Worm (Caenorhabditis elegans) whole organism, young adult: ENCODE measurements around the gene ztf-9.
A peak's percentile ranks its signal among the peaks of the same experiment; 100 is the strongest.

Experiments
- B0336.3 ChIP-seq: fragments of 200-800 bp; sonication (Bioruptor generic); IDR thresholded peaks from 2 replicates; pipeline ENCODE4 v1.3.6; 2022; ENCODE audit warnings: missing genetic modification characterization, missing compliant biosample characterization
- C06A6.2 ChIP-seq: fragments of 200-800 bp; sonication (Bioruptor generic); conservative IDR thresholded peaks from 2 replicates; pipeline ENCODE4 v1.3.6; 2022; ENCODE audit warnings: missing genetic modification characterization, missing compliant biosample characterization
- C17E4.6 ChIP-seq: fragments of 200-800 bp; sonication (Bioruptor generic); IDR thresholded peaks from 2 replicates; pipeline ENCODE4 v1.3.6; 2022; ENCODE audit warnings: missing genetic modification reagents, missing genetic modification characterization, missing compliant biosample characterization
- F10E7.11 ChIP-seq: sonication (generic microtip); optimal IDR thresholded peaks from 2 replicates; lab custom pipeline; 2017; ENCODE audit warnings: mild to moderate bottlenecking, missing genetic modification characterization, moderate library complexity, missing compliant biosample characterization
- F23B12.7 ChIP-seq: sonication (generic microtip); optimal IDR thresholded peaks from 2 replicates; lab custom pipeline; 2017; ENCODE audit warnings: missing genetic modification characterization, mild to moderate bottlenecking, missing compliant biosample characterization, antibody characterized with exemption, moderate library complexity; ENCODE audit not compliant: insufficient read depth
- F52B5.7 ChIP-seq: sonication (generic microtip); optimal IDR thresholded peaks from 2 replicates; lab custom pipeline; 2016; ENCODE audit warnings: mild to moderate bottlenecking, missing genetic modification characterization, missing compliant biosample characterization
- F55B11.4 ChIP-seq: sonication (generic microtip); optimal IDR thresholded peaks from 2 replicates; lab custom pipeline; 2016; ENCODE audit warnings: missing compliant biosample characterization, missing genetic modification characterization, borderline replicate concordance; ENCODE audit not compliant: insufficient read depth
- F57A8.1 ChIP-seq: fragments of 200-800 bp; sonication (Bioruptor generic); optimal IDR thresholded peaks from 2 replicates; lab custom pipeline; 2018; ENCODE audit warnings: mild to moderate bottlenecking, missing genetic modification characterization, moderate library complexity, missing compliant biosample characterization
- F57C9.4 ChIP-seq: sonication (generic microtip); optimal IDR thresholded peaks from 2 replicates; lab custom pipeline; 2017; ENCODE audit warnings: mild to moderate bottlenecking, missing genetic modification characterization, missing compliant biosample characterization
- K12H6.12 ChIP-seq: fragments of 200-800 bp; sonication (Bioruptor generic); optimal IDR thresholded peaks from 2 replicates; lab custom pipeline; 2018; ENCODE audit warnings: mild to moderate bottlenecking, missing genetic modification characterization, missing compliant biosample characterization
- T07F8.4 ChIP-seq: sonication (generic microtip); optimal IDR thresholded peaks from 2 replicates; lab custom pipeline; 2016; ENCODE audit warnings: mild to moderate bottlenecking, missing genetic modification characterization, moderate library complexity, missing compliant biosample characterization
- T26A5.8 ChIP-seq: sonication (generic microtip); optimal IDR thresholded peaks from 2 replicates; lab custom pipeline; 2016; ENCODE audit warnings: missing genetic modification characterization, missing compliant biosample characterization
- Y79H2A.3 ChIP-seq: fragments of 200-800 bp; sonication (Bioruptor generic); conservative IDR thresholded peaks from 2 replicates; pipeline ENCODE4 v1.3.6; 2022; ENCODE audit warnings: missing genetic modification reagents, missing genetic modification characterization, missing compliant biosample characterization
- Y95B8A.8 ChIP-seq: fragments of 200-800 bp; sonication (Bioruptor generic); IDR thresholded peaks from 2 replicates; pipeline ENCODE4 v1.3.6; 2022; ENCODE audit warnings: missing genetic modification reagents, missing genetic modification characterization, missing compliant biosample characterization
- ZK185.1 ChIP-seq: sonication (generic microtip); optimal IDR thresholded peaks from 2 replicates; lab custom pipeline; 2016; ENCODE audit warnings: mild to moderate bottlenecking, missing genetic modification characterization, missing compliant biosample characterization; ENCODE audit not compliant: poor library complexity, severe bottlenecking
- aptf-2 ChIP-seq: fragments of 200-800 bp; sonication (Bioruptor generic); conservative IDR thresholded peaks from 2 replicates; pipeline ENCODE4 v1.3.6; 2022; ENCODE audit warnings: missing genetic modification reagents, missing genetic modification characterization, missing compliant biosample characterization
- attf-5 ChIP-seq: fragments of 200-800 bp; sonication (Bioruptor generic); optimal IDR thresholded peaks from 2 replicates; lab custom pipeline; 2018; ENCODE audit warnings: mild to moderate bottlenecking, missing genetic modification characterization, missing compliant biosample characterization
- cebp-1 ChIP-seq, 2 experiments: fragments of 200-800 bp in 1 of 2; sonication (Bioruptor generic) in 1 of 2; sonication (generic microtip) in 1 of 2; IDR thresholded peaks in 1 of 2; optimal IDR thresholded peaks in 1 of 2; 2 replicates each; pipeline versions ENCODE4 v1.3.6 to Lab custom; 2017 to 2022; ENCODE audit warnings: missing compliant biosample characterization in 2 of 2, missing genetic modification characterization in 2 of 2, mild to moderate bottlenecking in 1 of 2, missing genetic modification reagents in 1 of 2, moderate library complexity in 1 of 2
- ceh-58 ChIP-seq: fragments of 200-800 bp; sonication (Bioruptor generic); IDR thresholded peaks from 2 replicates; pipeline ENCODE4 v1.3.6; 2022; ENCODE audit warnings: missing genetic modification characterization, missing compliant biosample characterization
- ceh-79 ChIP-seq: sonication (generic microtip); optimal IDR thresholded peaks from 2 replicates; lab custom pipeline; 2017; ENCODE audit warnings: mild to moderate bottlenecking, missing genetic modification characterization, missing compliant biosample characterization
- egrh-3 ChIP-seq: fragments of 200-800 bp; sonication (Bioruptor generic); IDR thresholded peaks from 2 replicates; pipeline ENCODE4 v1.3.6; 2022; ENCODE audit warnings: missing genetic modification reagents, missing genetic modification characterization, missing compliant biosample characterization
- hlh-12 ChIP-seq: sonication (generic microtip); optimal IDR thresholded peaks from 2 replicates; lab custom pipeline; 2016; ENCODE audit warnings: missing genetic modification characterization, missing compliant biosample characterization
- hmg-1.2 ChIP-seq: fragments of 200-800 bp; sonication (Bioruptor generic); IDR thresholded peaks from 2 replicates; pipeline ENCODE4 v1.3.6; 2022; ENCODE audit warnings: missing genetic modification reagents, missing genetic modification characterization, missing compliant biosample characterization
- hmg-20 ChIP-seq: fragments of 200-800 bp; sonication (Bioruptor generic); IDR thresholded peaks from 2 replicates; pipeline ENCODE4 v1.3.6; 2022; ENCODE audit warnings: missing genetic modification reagents, missing genetic modification characterization, missing compliant biosample characterization
- hrde-1 ChIP-seq: sonication (generic microtip); optimal IDR thresholded peaks from 2 replicates; lab custom pipeline; 2016; ENCODE audit warnings: missing genetic modification characterization, mild to moderate bottlenecking, missing compliant biosample characterization, moderate library complexity, missing genotype, missing genetic modification reagents, borderline replicate concordance
- let-526 ChIP-seq: fragments of 200-800 bp; sonication (Bioruptor generic); IDR thresholded peaks from 2 replicates; pipeline ENCODE4 v1.3.6; 2022; ENCODE audit warnings: missing genetic modification reagents, missing genetic modification characterization, missing compliant biosample characterization
- lsl-1 ChIP-seq: fragments of 200-800 bp; sonication (Bioruptor generic); optimal IDR thresholded peaks from 2 replicates; lab custom pipeline; 2018; ENCODE audit warnings: mild to moderate bottlenecking, missing genetic modification characterization, moderate library complexity, missing compliant biosample characterization
- madf-10 ChIP-seq: sonication (generic microtip); optimal IDR thresholded peaks from 2 replicates; lab custom pipeline; 2016; ENCODE audit warnings: mild to moderate bottlenecking, missing genetic modification characterization, missing compliant biosample characterization
- madf-6 ChIP-seq: fragments of 200-800 bp; sonication (Bioruptor generic); IDR thresholded peaks from 2 replicates; pipeline ENCODE4 v1.3.6; 2022; ENCODE audit warnings: missing genetic modification reagents, missing genetic modification characterization, missing compliant biosample characterization
- mxl-1 ChIP-seq: sonication (generic microtip); optimal IDR thresholded peaks from 2 replicates; lab custom pipeline; 2016; ENCODE audit warnings: missing genetic modification characterization, missing compliant biosample characterization
- nfya-1 ChIP-seq: sonication (generic microtip); optimal IDR thresholded peaks from 2 replicates; lab custom pipeline; 2017; ENCODE audit warnings: antibody characterized with exemption, missing compliant biosample characterization, missing genetic modification characterization, borderline replicate concordance; ENCODE audit not compliant: insufficient read depth
- nfya-2 ChIP-seq: fragments of 200-800 bp; sonication (Bioruptor generic); IDR thresholded peaks from 2 replicates; pipeline ENCODE4 v1.3.6; 2022; ENCODE audit warnings: missing genetic modification reagents, missing genetic modification characterization, missing compliant biosample characterization
- nhr-179 ChIP-seq: sonication (generic microtip); optimal IDR thresholded peaks from 2 replicates; lab custom pipeline; 2016; ENCODE audit warnings: mild to moderate bottlenecking, missing genetic modification characterization, missing compliant biosample characterization
- nhr-80 ChIP-seq: sonication (generic microtip); optimal IDR thresholded peaks from 2 replicates; lab custom pipeline; 2016; ENCODE audit warnings: missing genetic modification characterization, missing compliant biosample characterization
- pha-4 ChIP-seq: fragments of 150-350 bp; sonication (generic microtip); optimal IDR thresholded peaks from 2 replicates; lab custom pipeline; 2014; ENCODE audit warnings: missing biosample characterization, missing genetic modification reagents, missing genetic modification characterization
- snpc-1.3 ChIP-seq: sonication (generic microtip); optimal IDR thresholded peaks from 2 replicates; lab custom pipeline; 2017; ENCODE audit warnings: missing genetic modification characterization, mild to moderate bottlenecking, missing compliant biosample characterization, antibody characterized with exemption, moderate library complexity, missing genotype, missing genetic modification reagents; ENCODE audit not compliant: insufficient read depth
- snpc-4 ChIP-seq, 5 experiments: fragments of 150-350 bp in 1 of 5; sonication (generic microtip) in 4 of 5; optimal IDR thresholded peaks; 2 replicates each; lab custom pipeline; 2014 to 2018; ENCODE audit warnings: missing genetic modification characterization in 5 of 5, missing biosample characterization in 3 of 5, antibody characterized with exemption in 2 of 5, mild to moderate bottlenecking in 2 of 5, missing compliant biosample characterization in 2 of 5, missing genotype in 2 of 5, moderate library complexity in 2 of 5, missing genetic modification reagents in 1 of 5
- tlf-1 ChIP-seq: fragments of 200-800 bp; sonication (Bioruptor generic); optimal IDR thresholded peaks from 2 replicates; lab custom pipeline; 2018; ENCODE audit warnings: mild to moderate bottlenecking, missing genetic modification characterization, missing compliant biosample characterization
- zfh-2 ChIP-seq: fragments of 200-800 bp; sonication (Bioruptor generic); conservative IDR thresholded peaks from 2 replicates; pipeline ENCODE4 v1.3.6; 2022; ENCODE audit warnings: missing genetic modification reagents, missing genetic modification characterization, missing compliant biosample characterization
- zim-3 ChIP-seq: sonication (generic microtip); optimal IDR thresholded peaks from 2 replicates; lab custom pipeline; 2017; ENCODE audit warnings: mild to moderate bottlenecking, missing genetic modification characterization, moderate library complexity, missing compliant biosample characterization
- ztf-18 ChIP-seq: sonication (generic microtip); optimal IDR thresholded peaks from 2 replicates; lab custom pipeline; 2016; ENCODE audit warnings: missing genotype, mild to moderate bottlenecking, missing genetic modification characterization, missing compliant biosample characterization
- ztf-28 ChIP-seq: fragments of 200-800 bp; sonication (Bioruptor generic); IDR thresholded peaks from 2 replicates; pipeline ENCODE4 v1.3.6; 2022; ENCODE audit warnings: missing genetic modification reagents, missing genetic modification characterization, missing compliant biosample characterization
- ztf-3 ChIP-seq: fragments of 200-800 bp; sonication (Bioruptor generic); optimal IDR thresholded peaks from 2 replicates; lab custom pipeline; 2018; ENCODE audit warnings: mild to moderate bottlenecking, missing genetic modification characterization, missing compliant biosample characterization
- ztf-6 ChIP-seq: fragments of 200-800 bp; sonication (Bioruptor generic); IDR thresholded peaks from 2 replicates; pipeline ENCODE4 v1.3.6; 2022; ENCODE audit warnings: missing genetic modification reagents, missing genetic modification characterization, missing compliant biosample characterization

Gene ztf-9

ce11 chrV:9730743-9731706 is 39.1 kb upstream of the ztf-9 start (continued):
- TF ChIP-seq F52B5.7 (tag; lab: Kevin White, UChicago) (peak; percentile 75), cebp-1 (GFP tag; IDR thresholded peaks at IDR 0.05; lab: Robert Waterston, UW) (no peak), cebp-1 (tag; optimal IDR thresholded peaks at IDR 0.05; lab: Kevin White, UChicago) (peak; percentile 92), ztf-18 (tag; lab: Kevin White, UChicago) (peak; percentile 71), ceh-58 (GFP tag; lab: Robert Waterston, UW) (no peak), egrh-3 (GFP tag; lab: Robert Waterston, UW) (peak; percentile 80), F55B11.4 (tag; lab: Kevin White, UChicago) (no peak), B0336.3 (GFP tag; lab: Robert Waterston, UW) (peak; percentile 95), nhr-80 (peak; percentile 97), snpc-1.3 (tag; lab: Kevin White, UChicago) (no peak), ZK185.1 (tag; lab: Kevin White, UChicago) (peak; percentile 56), Y79H2A.3 (GFP tag; lab: Robert Waterston, UW) (no peak), aptf-2 (no peak), C17E4.6 (GFP tag; lab: Robert Waterston, UW) (peak; percentile 50; the same call in 1 of the 2 replicates), madf-10 (tag; lab: Kevin White, UChicago) (peak; percentile 90), snpc-4 (GFP tag; optimal IDR thresholded peaks at IDR 0.05; lab: Kevin White, UChicago) (peak; percentile 55), snpc-4 (tag; optimal IDR thresholded peaks at IDR 0.05; lab: Kevin White, UChicago) (peak; percentile 42 to 79 (median 78)), ztf-6 (GFP tag; lab: Robert Waterston, UW) (0 out of 2 replicates have a peak, but pooled peaks have one; percentile 62), ceh-79 (tag; lab: Kevin White, UChicago) (no peak), Y95B8A.8 (GFP tag; lab: Robert Waterston, UW) (0 out of 2 replicates have a peak, but pooled peaks have one; percentile 33), F10E7.11 (tag; lab: Kevin White, UChicago) (no peak), F57A8.1 (GFP tag; lab: Kevin White, UChicago) (peak; percentile 21), hlh-12 (tag; lab: Kevin White, UChicago) (no peak), nhr-179 (tag; lab: Kevin White, UChicago) (no peak), let-526 (GFP tag; lab: Robert Waterston, UW) (peak; percentile 88; the same call in 1 of the 2 replicates), madf-6 (GFP tag; lab: Robert Waterston, UW) (peak; percentile 19), attf-5 (GFP tag; lab: Kevin White, UChicago) (peak; percentile 98), F23B12.7 (tag; lab: Kevin White, UChicago) (no peak), T26A5.8 (tag; lab: Kevin White, UChicago) (no peak), F57C9.4 (tag; lab: Kevin White, UChicago) (peak; percentile 33), nfya-2 (no peak), ztf-28 (GFP tag; lab: Robert Waterston, UW) (0 out of 2 replicates have a peak, but pooled peaks have one; percentile 4), pha-4 (no peak), K12H6.12 (peak; percentile 98), T07F8.4 (tag; lab: Kevin White, UChicago) (peak; percentile 39), ztf-3 (GFP tag; lab: Kevin White, UChicago) (peak; percentile 65), nfya-1 (tag; lab: Kevin White, UChicago) (no peak), hmg-1.2 (GFP tag; lab: Robert Waterston, UW) (peak; percentile 66; the same call in 1 of the 2 replicates), lsl-1 (no peak), tlf-1 (peak; percentile 72), zfh-2 (peak; percentile 100), zim-3 (tag; lab: Kevin White, UChicago) (no peak), C06A6.2 (GFP tag; lab: Robert Waterston, UW) (peak; percentile 70), hrde-1 (tag; lab: Kevin White, UChicago) (no peak), mxl-1 (tag; lab: Kevin White, UChicago) (peak; percentile 36), hmg-20 (no peak)
